Fruit fly (Drosophila melanogaster) whole organism, embryonic: ENCODE data around the gene CG31638.

ENCODE experiments used
- Aef1 ChIP-seq: fragments of 200-800 bp; sonication (Bioruptor generic); IDR thresholded peaks from 3 replicates; pipeline ENCODE4 v1.3.6; 2022; ENCODE audit warnings: missing biosample characterization, missing genetic modification characterization
- BEAF-32 ChIP-seq: fragments of 200-800 bp; sonication (Bioruptor generic); optimal IDR thresholded peaks from 3 replicates; lab custom pipeline; 2017; ENCODE audit warnings: missing biosample characterization, missing genetic modification characterization, mild to moderate bottlenecking, moderate library complexity, missing genetic modification reagents
- Bgb ChIP-seq: fragments of 200-800 bp; sonication (Bioruptor generic); IDR thresholded peaks from 2 replicates; pipeline ENCODE4 v1.3.6; 2022; ENCODE audit warnings: missing biosample characterization, missing genetic modification characterization; ENCODE audit not compliant: partially characterized antibody
- Bteb2 ChIP-seq: fragments of 200-800 bp; sonication (Bioruptor generic); optimal IDR thresholded peaks from 2 replicates; lab custom pipeline; 2016; ENCODE audit warnings: missing biosample characterization, missing genetic modification characterization
- CG1024 ChIP-seq: fragments of 200-800 bp; sonication (Bioruptor generic); IDR thresholded peaks from 2 replicates; pipeline ENCODE4 v1.3.6; 2022; ENCODE audit warnings: missing biosample characterization, missing genetic modification characterization
- CG12236 ChIP-seq: fragments of 200-800 bp; sonication (Bioruptor generic); optimal IDR thresholded peaks from 2 replicates; lab custom pipeline; 2016; ENCODE audit warnings: missing biosample characterization, missing genetic modification characterization
- CG12391 ChIP-seq: fragments of 200-800 bp; sonication (Bioruptor generic); optimal IDR thresholded peaks from 3 replicates; lab custom pipeline; 2018; ENCODE audit warnings: missing biosample characterization, mild to moderate bottlenecking, missing genetic modification characterization, moderate library complexity
- CG13296 ChIP-seq: fragments of 200-800 bp; sonication (Bioruptor generic); optimal IDR thresholded peaks from 3 replicates; lab custom pipeline; 2018; ENCODE audit warnings: missing biosample characterization, mild to moderate bottlenecking, missing genetic modification characterization
- CG15073 ChIP-seq: fragments of 200-800 bp; sonication (Bioruptor generic); optimal IDR thresholded peaks from 2 replicates; lab custom pipeline; 2016; ENCODE audit warnings: missing biosample characterization, missing genetic modification characterization
- CG1529 ChIP-seq: fragments of 200-800 bp; sonication (Bioruptor generic); optimal IDR thresholded peaks from 3 replicates; lab custom pipeline; 2018; ENCODE audit warnings: missing biosample characterization, missing genetic modification characterization
- CG16813 ChIP-seq: fragments of 200-800 bp; sonication (Bioruptor generic); IDR thresholded peaks from 3 replicates; pipeline ENCODE4 v1.3.6; 2022; ENCODE audit warnings: missing biosample characterization, missing genetic modification characterization; ENCODE audit not compliant: partially characterized antibody
- CG17829 ChIP-seq: fragments of 200-800 bp; optimal IDR thresholded peaks from 2 replicates; lab custom pipeline; 2019; ENCODE audit warnings: missing biosample characterization, mild to moderate bottlenecking, missing genetic modification characterization, moderate library complexity
- CG32532 ChIP-seq: fragments of 200-800 bp; sonication (Bioruptor generic); IDR thresholded peaks from 2 replicates; pipeline ENCODE4 v1.3.6; 2022; ENCODE audit warnings: missing biosample characterization, missing genetic modification characterization
- CG3995 ChIP-seq: fragments of 200-800 bp; sonication (Bioruptor generic); optimal IDR thresholded peaks from 3 replicates; lab custom pipeline; 2016; ENCODE audit warnings: missing biosample characterization, missing genetic modification characterization
- CG6654 ChIP-seq: fragments of 200-800 bp; sonication (Bioruptor generic); optimal IDR thresholded peaks from 2 replicates; lab custom pipeline; 2017; ENCODE audit warnings: missing biosample characterization, mild to moderate bottlenecking, missing genetic modification characterization
- CG8281 ChIP-seq: fragments of 200-800 bp; sonication (Bioruptor generic); optimal IDR thresholded peaks from 2 replicates; lab custom pipeline; 2018; ENCODE audit warnings: missing biosample characterization, mild to moderate bottlenecking, missing genetic modification characterization, moderate library complexity
- CoRest ChIP-seq: fragments of 200-800 bp; sonication (Bioruptor generic); optimal IDR thresholded peaks from 3 replicates; lab custom pipeline; 2018; ENCODE audit warnings: missing biosample characterization, mild to moderate bottlenecking, missing genetic modification characterization, moderate library complexity
- Doc2 ChIP-seq: fragments of 200-800 bp; sonication (Bioruptor generic); IDR thresholded peaks from 2 replicates; pipeline ENCODE4 v1.3.6; 2022; ENCODE audit warnings: missing biosample characterization, missing genetic modification characterization
- E2f1 ChIP-seq: fragments of 200-800 bp; sonication (Bioruptor generic); IDR thresholded peaks from 2 replicates; pipeline ENCODE4 v1.3.6; 2022; ENCODE audit warnings: missing biosample characterization, missing genetic modification characterization
- Ets65A ChIP-seq: fragments of 200-800 bp; sonication (Bioruptor generic); peaks from one replicate; lab custom pipeline; 2016; ENCODE audit warnings: missing biosample characterization, missing genetic modification characterization
- Gug ChIP-seq: fragments of 200-800 bp; sonication (Bioruptor generic); IDR thresholded peaks from 4 replicates; pipeline ENCODE4 v1.3.6; 2022; ENCODE audit warnings: missing biosample characterization, missing genetic modification characterization
- Hr78 ChIP-seq, 2 experiments: fragments of 200-800 bp in 1 of 2; fragments of >200 bp in 1 of 2; sonication (Bioruptor generic) in 1 of 2; optimal IDR thresholded peaks; 2 replicates each; lab custom pipeline; 2017 to 2019; ENCODE audit warnings: missing biosample characterization in 2 of 2, missing genetic modification characterization in 2 of 2, mild to moderate bottlenecking in 1 of 2, moderate library complexity in 1 of 2
- MTF-1 ChIP-seq: fragments of 200-800 bp; sonication (Bioruptor generic); optimal IDR thresholded peaks from 2 replicates; lab custom pipeline; 2018; ENCODE audit warnings: missing biosample characterization, mild to moderate bottlenecking, missing genetic modification characterization, borderline replicate concordance
- Med ChIP-seq: fragments of 200-800 bp; sonication (Bioruptor generic); peaks from one replicate; lab custom pipeline; 2016; ENCODE audit warnings: missing biosample characterization, missing genetic modification characterization, mild to moderate bottlenecking, inconsistent platforms, moderate library complexity
- Pdp1 ChIP-seq, 2 experiments: fragments of 200-800 bp; sonication (Bioruptor generic); optimal IDR thresholded peaks; 3 replicates each; lab custom pipeline; 2016; ENCODE audit warnings: missing biosample characterization in 2 of 2, missing genetic modification characterization in 2 of 2, mild to moderate bottlenecking in 1 of 2, moderate library complexity in 1 of 2
- Vsx1 ChIP-seq: fragments of 200-800 bp; sonication (Bioruptor generic); optimal IDR thresholded peaks from 2 replicates; lab custom pipeline; 2017; ENCODE audit warnings: missing biosample characterization, mild to moderate bottlenecking, missing genetic modification characterization, missing genetic modification reagents
- YL-1 ChIP-seq: fragments of 200-800 bp; sonication (Bioruptor generic); optimal IDR thresholded peaks from 3 replicates; lab custom pipeline; 2017; ENCODE audit warnings: missing biosample characterization, mild to moderate bottlenecking, missing genetic modification characterization
- aop ChIP-seq: fragments of 200-800 bp; sonication (Bioruptor generic); IDR thresholded peaks from 2 replicates; pipeline ENCODE4 v1.3.6; 2022; ENCODE audit warnings: missing biosample characterization, missing genetic modification characterization
- bigmax ChIP-seq: fragments of 200-800 bp; sonication (Bioruptor generic); optimal IDR thresholded peaks from 2 replicates; lab custom pipeline; 2018; ENCODE audit warnings: missing biosample characterization, mild to moderate bottlenecking, missing genetic modification characterization
- cad ChIP-seq: fragments of >200 bp; optimal IDR thresholded peaks from 2 replicates; lab custom pipeline; 2017; ENCODE audit warnings: missing biosample characterization, missing genetic modification characterization
- chinmo ChIP-seq: fragments of 200-800 bp; sonication (Bioruptor generic); IDR thresholded peaks from 4 replicates; pipeline ENCODE4 v1.3.6; 2022; ENCODE audit warnings: missing biosample characterization, missing genetic modification characterization; ENCODE audit not compliant: partially characterized antibody
- dan ChIP-seq: fragments of 200-800 bp; sonication (Bioruptor generic); IDR thresholded peaks from 2 replicates; pipeline ENCODE4 v1.3.6; 2022; ENCODE audit warnings: missing biosample characterization, missing genetic modification characterization
- exex ChIP-seq: fragments of 200-800 bp; sonication (Bioruptor generic); optimal IDR thresholded peaks from 4 replicates; lab custom pipeline; 2018; ENCODE audit warnings: missing biosample characterization, mild to moderate bottlenecking, missing genetic modification characterization, moderate library complexity
- gt ChIP-seq: fragments of 200-800 bp; sonication (Bioruptor generic); IDR thresholded peaks from 2 replicates; pipeline ENCODE4 v1.3.6; 2022; ENCODE audit warnings: missing biosample characterization, missing genetic modification characterization
- hkb ChIP-seq, 2 experiments: fragments of 200-800 bp in 1 of 2; fragments of >200 bp in 1 of 2; sonication (Bioruptor generic) in 1 of 2; IDR thresholded peaks in 1 of 2; optimal IDR thresholded peaks in 1 of 2; 2 replicates each; pipeline versions ENCODE4 v1.3.6 to Lab custom; 2017 to 2022; ENCODE audit warnings: missing biosample characterization in 1 of 2, missing genetic modification characterization in 1 of 2
- nerfin-1 ChIP-seq: fragments of 200-800 bp; sonication (Bioruptor generic); optimal IDR thresholded peaks from 3 replicates; lab custom pipeline; 2019; ENCODE audit warnings: missing biosample characterization, mild to moderate bottlenecking, missing genetic modification characterization, moderate library complexity
- pan ChIP-seq, 4 experiments: fragments of >200 bp in 3 of 4; fragments of 200-800 bp in 1 of 4; sonication (Bioruptor generic) in 1 of 4; optimal IDR thresholded peaks in 3 of 4; IDR thresholded peaks in 1 of 4; 2 replicates each; pipeline versions ENCODE4 v1.3.6 to Lab custom; 2017 to 2022; ENCODE audit warnings: missing biosample characterization in 2 of 4, missing genetic modification characterization in 2 of 4, mixed read lengths in 1 of 4
- pb ChIP-seq: fragments of 200-800 bp; sonication (Bioruptor generic); optimal IDR thresholded peaks from 3 replicates; lab custom pipeline; 2016; ENCODE audit warnings: missing biosample characterization, missing genetic modification characterization
- pnt ChIP-seq: fragments of 200-800 bp; sonication (Bioruptor generic); optimal IDR thresholded peaks from 3 replicates; lab custom pipeline; 2016; ENCODE audit warnings: missing biosample characterization, missing genetic modification characterization
- pros ChIP-seq: fragments of 200-800 bp; sonication (Bioruptor generic); optimal IDR thresholded peaks from 3 replicates; lab custom pipeline; 2019; ENCODE audit warnings: missing biosample characterization, mild to moderate bottlenecking, missing genetic modification characterization, moderate library complexity
- sens ChIP-seq: fragments of 200-800 bp; sonication (Bioruptor generic); peaks from one replicate; lab custom pipeline; 2016; ENCODE audit warnings: missing biosample characterization, missing genetic modification characterization
- sima ChIP-seq: fragments of 200-800 bp; sonication (Bioruptor generic); optimal IDR thresholded peaks from 2 replicates; lab custom pipeline; 2016; ENCODE audit warnings: missing biosample characterization, missing genetic modification characterization
- ssp ChIP-seq: fragments of 200-800 bp; sonication (Bioruptor generic); IDR thresholded peaks from 2 replicates; pipeline ENCODE4 v1.3.6; 2022; ENCODE audit warnings: missing biosample characterization, missing genetic modification characterization
- tll ChIP-seq, 2 experiments: fragments of 200-800 bp in 1 of 2; fragments of >200 bp in 1 of 2; sonication (Bioruptor generic) in 1 of 2; optimal IDR thresholded peaks; 2 replicates each; lab custom pipeline; 2017 to 2019; ENCODE audit warnings: missing biosample characterization in 2 of 2, missing genetic modification characterization in 2 of 2, mild to moderate bottlenecking in 1 of 2, moderate library complexity in 1 of 2
- trem ChIP-seq: fragments of 200-800 bp; optimal IDR thresholded peaks from 3 replicates; lab custom pipeline; 2019; ENCODE audit warnings: missing biosample characterization, mild to moderate bottlenecking, missing genetic modification characterization, moderate library complexity

The CG31638 gene

DNA sequence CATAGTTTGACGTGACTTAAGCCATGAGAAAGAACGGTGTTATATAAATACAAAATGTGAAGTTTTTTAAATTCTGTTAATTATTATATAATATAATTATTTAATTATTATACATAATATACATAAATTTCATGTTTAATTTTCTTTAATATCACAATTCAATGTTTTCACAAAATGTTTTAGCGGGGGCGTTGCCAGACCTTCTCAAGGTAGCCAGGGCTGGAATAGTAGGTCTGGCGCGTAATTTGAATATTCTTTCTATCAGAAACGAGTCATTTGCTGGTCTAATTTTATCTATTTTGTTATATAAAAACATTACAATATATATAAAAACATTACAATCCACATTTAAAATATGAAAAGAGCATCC, 42.5 kb upstream of the CG31638 start, which contains the start of gene Acox3 (continued):
- TF ChIP-seq trem (tag; lab: Kevin White, UChicago) (peak; percentile 68), aop (GFP tag; lab: Robert Waterston, UW) (no peak), Gug (GFP tag; lab: Robert Waterston, UW) (no peak), CG12391 (tag; lab: Kevin White, UChicago) (peak; percentile 51), BEAF-32 (GFP tag; lab: Kevin White, UChicago) (peak; percentile 6), CG3995 (GFP tag; lab: Kevin White, UChicago) (peak; percentile 35), CG12236 (GFP tag; lab: Kevin White, UChicago) (no peak), exex (peak; percentile 41), sima (no peak), Vsx1 (GFP tag; lab: Kevin White, UChicago) (peak; percentile 2), CG17829 (tag; lab: Kevin White, UChicago) (peak; percentile 27), dan (GFP tag; lab: Robert Waterston, UW) (no peak), hkb (optimal IDR thresholded peaks at IDR 0.05; lab: Kevin White, UChicago) (no peak), hkb (GFP tag; IDR thresholded peaks at IDR 0.05; lab: Robert Waterston, UW) (no peak), CoRest (peak; percentile 18)

DNA sequence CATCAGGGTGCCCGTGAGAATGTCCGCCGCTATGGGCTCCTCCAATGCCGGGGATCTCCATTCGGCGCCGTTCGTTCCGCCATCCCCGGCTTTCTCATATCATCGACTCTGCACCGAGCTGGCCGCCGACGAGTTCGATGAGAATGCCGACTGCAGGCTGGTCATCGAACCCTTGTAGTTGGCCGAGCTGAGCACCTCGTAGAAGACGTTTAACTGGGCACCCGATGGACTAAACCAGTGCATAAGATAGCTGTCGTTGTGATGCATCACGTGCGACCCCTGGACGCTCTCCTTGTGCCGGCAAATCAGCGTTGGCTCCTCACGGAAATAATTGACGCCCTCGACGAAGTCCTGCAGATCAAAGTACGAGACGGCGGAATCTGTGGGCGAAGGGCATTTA, 41.1 kb upstream of the CG31638 start:
- TF ChIP-seq pan (optimal IDR thresholded peaks at IDR 0.05; lab: Kevin White, UChicago) (no peak), pan (GFP tag; optimal IDR thresholded peaks at IDR 0.05 in 1 of 2, IDR thresholded peaks at IDR 0.05 in 1 of 2) (no peak), CG16813 (GFP tag; lab: Robert Waterston, UW) (no peak), sens (GFP tag; lab: Kevin White, UChicago) (peak; percentile 26), CG13296 (no peak), CG1529 (no peak), Med (GFP tag; lab: Kevin White, UChicago) (peak; percentile 43), Bteb2 (no peak), CG8281 (tag; lab: Kevin White, UChicago) (no peak), chinmo (0 out of 4 replicates have a peak, but pooled peaks have one; percentile 18), Ets65A (GFP tag; lab: Kevin White, UChicago) (peak; percentile 89), tll (GFP tag; optimal IDR thresholded peaks at IDR 0.05; lab: Kevin White, UChicago) (no peak), pnt (no peak), Bgb (0 out of 2 replicates have a peak, but pooled peaks have one; percentile 10), pb (no peak), gt (GFP tag; lab: Robert Waterston, UW) (no peak), CG1024 (GFP tag; lab: Robert Waterston, UW) (0 out of 2 replicates have a peak, but pooled peaks have one; percentile 3)

DNA sequence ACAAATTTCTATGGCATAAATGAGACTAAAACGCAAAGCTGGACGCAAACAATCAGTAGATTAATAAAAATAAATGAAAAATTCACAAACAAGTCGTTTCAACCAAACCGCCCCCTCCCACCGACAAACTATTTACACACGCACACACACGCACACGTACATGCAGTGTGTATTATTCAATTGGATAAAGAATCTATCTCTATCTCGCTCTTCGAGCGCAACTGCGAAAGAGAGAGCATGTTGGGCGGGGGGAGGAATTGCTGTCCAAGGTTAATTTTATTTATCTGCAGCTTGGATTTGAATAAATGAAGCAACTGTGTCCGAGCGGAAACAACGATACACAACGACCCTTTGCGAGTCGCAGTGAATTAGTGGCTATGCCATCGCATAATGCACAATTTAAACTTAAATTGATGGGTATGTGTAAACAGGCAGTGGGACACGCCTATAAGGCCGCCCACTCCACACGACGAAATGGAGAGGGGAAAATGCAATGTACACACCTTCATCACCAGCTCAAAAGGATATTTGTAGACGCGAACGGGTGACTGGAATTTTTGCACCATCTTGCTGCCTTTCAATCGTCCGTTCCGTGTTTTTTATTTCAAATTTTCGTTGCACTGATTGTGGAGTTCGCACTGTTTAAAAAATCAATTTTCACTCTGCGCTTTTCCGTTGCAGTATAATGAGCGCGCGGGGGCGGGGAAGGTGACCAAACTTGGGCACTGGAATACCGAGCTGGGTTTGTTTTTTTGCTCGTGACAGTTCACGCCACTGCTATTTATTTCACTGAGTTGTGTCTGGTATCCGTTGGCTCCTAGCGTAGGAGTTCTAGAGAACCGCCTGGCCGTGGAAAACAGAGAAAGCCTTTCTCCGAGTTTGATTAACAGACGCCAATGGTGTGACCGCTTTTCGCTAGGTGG, 35.6 kb upstream of the CG31638 start, which contains the start of gene retm:
TSS of gene retm (minus strand) at position 898 of the 923 bp plus-strand sequence.
- no peak for TF ChIP-seq Hr78 (GFP tag; optimal IDR thresholded peaks at IDR 0.05; lab: Kevin White, UChicago)
- TF ChIP-seq pros (GFP tag; lab: Kevin White, UChicago): peak; percentile 58
- TF ChIP-seq CG32532 (GFP tag; lab: Robert Waterston, UW): peak; percentile 25; the same call in 1 of the 2 replicates
- peak; percentile 52 for TF ChIP-seq bigmax (GFP tag; lab: Kevin White, UChicago)
- TF ChIP-seq chinmo: peak; percentile 96
- TF ChIP-seq Pdp1 (GFP tag; optimal IDR thresholded peaks at IDR 0.05; lab: Kevin White, UChicago): peak in 1 of 2 experiments; percentile 92
- TF ChIP-seq YL-1: peak; percentile 57
- no peak for TF ChIP-seq E2f1 (GFP tag; lab: Robert Waterston, UW)
- no peak for TF ChIP-seq CG15073
- peak; percentile 91 for TF ChIP-seq ssp (GFP tag; lab: Robert Waterston, UW)
- no peak for TF ChIP-seq Aef1 (GFP tag; lab: Robert Waterston, UW)
- peak; percentile 48 for TF ChIP-seq nerfin-1 (tag; lab: Kevin White, UChicago)
- TF ChIP-seq MTF-1 (GFP tag; lab: Kevin White, UChicago): no peak
- no peak for TF ChIP-seq CG6654 (GFP tag; lab: Kevin White, UChicago)
- TF ChIP-seq cad: no peak
- no peak for TF ChIP-seq Doc2 (GFP tag; lab: Robert Waterston, UW)
